Worm (Caenorhabditis elegans): ENCODE data around the gene F26C11.4.

Gene F26C11.4

DNA sequence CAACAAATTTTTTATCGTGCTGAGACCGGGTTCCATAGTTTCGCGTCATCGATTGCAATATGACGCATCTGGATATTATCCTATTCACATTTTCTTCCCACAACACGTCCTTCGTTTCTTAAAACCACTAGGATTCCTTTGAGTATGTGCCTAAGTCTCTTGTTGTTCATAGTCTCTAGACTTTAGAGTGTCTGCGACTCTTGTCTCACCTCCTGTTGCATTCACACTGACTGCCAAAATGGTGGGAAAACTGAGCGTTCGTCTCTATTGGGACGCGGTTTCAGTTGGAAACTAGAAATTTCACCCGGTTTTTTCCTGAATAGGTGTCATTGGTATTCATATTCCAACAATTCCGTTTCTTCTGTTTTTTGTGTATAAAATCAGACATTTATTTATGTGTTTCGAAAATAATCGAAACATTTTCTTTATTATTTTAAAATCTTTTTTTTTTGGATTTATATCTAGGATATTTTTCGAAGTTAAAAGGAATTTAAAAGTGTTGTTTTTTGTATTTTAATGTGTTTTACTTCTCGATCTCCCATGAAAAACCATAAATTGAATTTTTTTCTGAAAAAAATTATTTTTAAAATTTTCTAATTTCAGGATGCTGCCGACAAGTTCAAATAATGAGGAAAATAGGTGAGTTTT lies 5.7 kb upstream of the F26C11.4 start, which contains the start of gene C05C10.2:
Gene C05C10.2, plus strand, starts transcription at position 598 of the 648 bp plus-strand sequence.
- TF ChIP-seq cog-1 (tag; optimal IDR thresholded peaks at IDR 0.05) = no peak
- no peak for TF ChIP-seq ref-1 (GFP tag; conservative IDR thresholded peaks at IDR 0.05)
- TF ChIP-seq med-1 (GFP tag; optimal IDR thresholded peaks at IDR 0.05; ENCODE audit: insufficient read depth) = no peak
- no peak for TF ChIP-seq flt-1 (GFP tag; IDR thresholded peaks at IDR 0.05)
- TF ChIP-seq ztf-29 (GFP tag; IDR thresholded peaks at IDR 0.05) = no peak
- TF ChIP-seq tab-1 (GFP tag; IDR thresholded peaks at IDR 0.05) = no peak
- TF ChIP-seq ztf-23 (GFP tag; IDR thresholded peaks at IDR 0.05) = no peak
- TF ChIP-seq klf-2 (GFP tag; conservative IDR thresholded peaks at IDR 0.05) = no peak
- no peak for TF ChIP-seq T22C8.4 (GFP tag; IDR thresholded peaks at IDR 0.05)

DNA sequence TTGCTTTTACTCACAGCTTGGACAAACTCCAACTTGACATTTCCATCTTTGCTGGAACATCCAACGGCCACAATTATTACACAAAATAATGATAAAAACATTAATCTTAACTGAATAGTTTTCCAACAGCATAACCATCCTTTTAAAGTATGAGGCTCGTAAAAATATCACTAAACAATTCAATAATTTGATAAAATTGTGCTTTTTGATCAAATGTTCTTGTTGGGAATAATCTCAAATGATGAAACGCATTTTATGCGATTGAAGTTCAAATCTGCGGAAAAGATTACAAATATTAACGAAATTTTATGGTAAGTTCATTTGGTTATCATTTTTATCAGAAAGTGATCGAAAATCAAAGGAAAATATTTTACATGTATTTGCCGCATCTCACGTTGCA lies 4.4 kb upstream of the F26C11.4 start, which contains the start of gene pho-10:
Gene pho-10, minus strand, starts transcription at position 101 of the 400 bp plus-strand sequence.
- no peak for TF ChIP-seq med-1 (GFP tag; optimal IDR thresholded peaks at IDR 0.05; ENCODE audit: insufficient read depth)
- no peak for TF ChIP-seq T22C8.4 (GFP tag; IDR thresholded peaks at IDR 0.05)
- no peak for TF ChIP-seq ztf-29 (GFP tag; IDR thresholded peaks at IDR 0.05)
- TF ChIP-seq flt-1 (GFP tag; IDR thresholded peaks at IDR 0.05) = no peak
- TF ChIP-seq ref-1 (GFP tag; conservative IDR thresholded peaks at IDR 0.05) = no peak
- TF ChIP-seq tab-1 (GFP tag; IDR thresholded peaks at IDR 0.05) = no peak
- TF ChIP-seq klf-2 (GFP tag; conservative IDR thresholded peaks at IDR 0.05) = no peak

- TF ChIP-seq med-1 (GFP tag; optimal IDR thresholded peaks at IDR 0.05; ENCODE audit: insufficient read depth) = no peak
- no peak for TF ChIP-seq ref-1 (GFP tag; conservative IDR thresholded peaks at IDR 0.05)
- TF ChIP-seq tab-1 (GFP tag; IDR thresholded peaks at IDR 0.05) = no peak
These were observed 1.8 kb upstream of the F26C11.4 start, which contains the start of gene C05C10.8 for ce11 chrII:9917904-9918303. Gene C05C10.8 (minus strand): TSS chrII:9918004.

- no peak for TF ChIP-seq tab-1 (GFP tag; IDR thresholded peaks at IDR 0.05)
- TF ChIP-seq med-1 (GFP tag; optimal IDR thresholded peaks at IDR 0.05; ENCODE audit: insufficient read depth) = no peak
- no peak for TF ChIP-seq ztf-23 (GFP tag; IDR thresholded peaks at IDR 0.05)
- TF ChIP-seq T22C8.4 (GFP tag; IDR thresholded peaks at IDR 0.05) = no peak
- TF ChIP-seq ztf-29 (GFP tag; IDR thresholded peaks at IDR 0.05) = no peak
These were observed 1.1 kb downstream of the F26C11.4 start, which contains the start of gene F26C11.3 for ce11 chrII:9914999-9915398. Gene F26C11.3 (minus strand): TSS chrII:9915099.

ce11 chrII:9904459-9904858 lies 11.6 kb downstream of the F26C11.4 start:
- TF ChIP-seq flt-1 (GFP tag; IDR thresholded peaks at IDR 0.05) = no peak
- no peak for TF ChIP-seq ref-1 (GFP tag; conservative IDR thresholded peaks at IDR 0.05)
- no peak for TF ChIP-seq klf-2 (GFP tag; conservative IDR thresholded peaks at IDR 0.05)

ce11 chrII:9900276-9900675 lies 15.8 kb downstream of the F26C11.4 start, which contains the start of gene unc-4:
Gene unc-4 (minus strand): TSS chrII:9900376.
- TF ChIP-seq T22C8.4 (GFP tag; IDR thresholded peaks at IDR 0.05) = no peak
- no peak for TF ChIP-seq klf-2 (GFP tag; conservative IDR thresholded peaks at IDR 0.05)
- no peak for TF ChIP-seq flt-1 (GFP tag; IDR thresholded peaks at IDR 0.05)
- no peak for TF ChIP-seq cog-1 (tag; optimal IDR thresholded peaks at IDR 0.05)
- no peak for TF ChIP-seq ztf-29 (GFP tag; IDR thresholded peaks at IDR 0.05)
- no peak for TF ChIP-seq ref-1 (GFP tag; conservative IDR thresholded peaks at IDR 0.05)
- no peak for TF ChIP-seq med-1 (GFP tag; optimal IDR thresholded peaks at IDR 0.05; ENCODE audit: insufficient read depth)
- TF ChIP-seq tab-1 (GFP tag; IDR thresholded peaks at IDR 0.05) = no peak
- no peak for TF ChIP-seq ztf-23 (GFP tag; IDR thresholded peaks at IDR 0.05)

ce11 chrII:9898744-9899143 lies 17.3 kb downstream of the F26C11.4 start:
- no peak for TF ChIP-seq cog-1 (tag; optimal IDR thresholded peaks at IDR 0.05)
- TF ChIP-seq ref-1 (GFP tag; conservative IDR thresholded peaks at IDR 0.05) = no peak
- TF ChIP-seq T22C8.4 (GFP tag; IDR thresholded peaks at IDR 0.05) = no peak
- TF ChIP-seq ztf-23 (GFP tag; IDR thresholded peaks at IDR 0.05) = no peak
- no peak for TF ChIP-seq med-1 (GFP tag; optimal IDR thresholded peaks at IDR 0.05; ENCODE audit: insufficient read depth)

DNA sequence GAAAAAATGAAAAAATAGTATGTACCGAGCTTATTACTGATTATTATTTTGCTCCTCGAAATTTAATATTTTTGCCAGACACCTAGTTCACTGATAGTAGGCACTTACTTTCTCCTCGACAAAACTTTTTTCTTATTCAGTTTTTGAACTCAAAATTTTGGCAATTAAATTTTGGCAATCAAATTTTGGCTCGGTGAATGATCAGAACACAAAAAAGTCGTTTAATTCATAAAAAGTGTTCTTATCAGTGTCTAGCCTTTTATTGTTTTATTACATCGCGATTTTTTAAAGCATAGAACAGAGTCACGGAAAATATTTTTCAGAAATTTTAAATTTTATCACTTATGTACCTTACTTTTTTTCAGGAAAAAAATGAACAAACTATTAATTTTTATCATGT lies 20.9 kb downstream of the F26C11.4 start:
- TF ChIP-seq flt-1 (GFP tag; IDR thresholded peaks at IDR 0.05) = no peak
- TF ChIP-seq ztf-23 (GFP tag; IDR thresholded peaks at IDR 0.05) = no peak
- TF ChIP-seq T22C8.4 (GFP tag; IDR thresholded peaks at IDR 0.05) = no peak
- no peak for TF ChIP-seq cog-1 (tag; optimal IDR thresholded peaks at IDR 0.05)
- no peak for TF ChIP-seq med-1 (GFP tag; optimal IDR thresholded peaks at IDR 0.05; ENCODE audit: insufficient read depth)
- no peak for TF ChIP-seq klf-2 (GFP tag; conservative IDR thresholded peaks at IDR 0.05)
- TF ChIP-seq tab-1 (GFP tag; IDR thresholded peaks at IDR 0.05) = no peak
- no peak for TF ChIP-seq ref-1 (GFP tag; conservative IDR thresholded peaks at IDR 0.05)
- TF ChIP-seq ztf-29 (GFP tag; IDR thresholded peaks at IDR 0.05) = no peak

DNA sequence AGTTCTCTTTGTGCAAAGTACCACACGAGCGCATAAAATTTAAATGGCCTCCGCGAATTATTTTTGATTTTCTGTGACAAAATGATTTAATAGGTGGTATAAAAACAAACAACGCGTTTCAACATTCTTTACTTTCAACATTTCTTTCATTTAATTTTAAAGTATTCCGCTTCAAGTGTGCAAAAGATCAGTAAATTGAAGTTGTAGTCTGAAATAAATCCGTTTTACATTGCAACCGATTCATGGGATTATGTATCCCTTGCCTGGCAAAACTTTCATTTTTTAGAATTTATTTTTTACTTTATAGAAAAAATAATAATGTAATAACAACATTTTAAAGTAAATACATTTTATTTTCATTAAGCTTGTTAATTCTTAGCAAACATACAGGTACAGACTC lies 21.6 kb downstream of the F26C11.4 start, which contains the start of gene F26C11.1:
Gene F26C11.1, plus strand, starts transcription at position 301 of the 400 bp plus-strand sequence.
- no peak for TF ChIP-seq tab-1 (GFP tag; IDR thresholded peaks at IDR 0.05)
- no peak for TF ChIP-seq T22C8.4 (GFP tag; IDR thresholded peaks at IDR 0.05)
- no peak for TF ChIP-seq klf-2 (GFP tag; conservative IDR thresholded peaks at IDR 0.05)
- TF ChIP-seq ref-1 (GFP tag; conservative IDR thresholded peaks at IDR 0.05) = no peak
- TF ChIP-seq ztf-29 (GFP tag; IDR thresholded peaks at IDR 0.05) = no peak
- TF ChIP-seq flt-1 (GFP tag; IDR thresholded peaks at IDR 0.05) = no peak
- TF ChIP-seq ztf-23 (GFP tag; IDR thresholded peaks at IDR 0.05) = no peak

- no peak for TF ChIP-seq med-1 (GFP tag; optimal IDR thresholded peaks at IDR 0.05; ENCODE audit: insufficient read depth)
- no peak for TF ChIP-seq ref-1 (GFP tag; conservative IDR thresholded peaks at IDR 0.05)
- TF ChIP-seq tab-1 (GFP tag; IDR thresholded peaks at IDR 0.05) = no peak
- TF ChIP-seq T22C8.4 (GFP tag; IDR thresholded peaks at IDR 0.05) = no peak
- TF ChIP-seq cog-1 (tag; optimal IDR thresholded peaks at IDR 0.05) = no peak
These were observed 23.7 kb downstream of the F26C11.4 start, which contains the start of gene C08H9.16 for ce11 chrII:9892409-9892808. Gene C08H9.16 (plus strand): TSS chrII:9892778.
